Worm (Caenorhabditis elegans) whole organism, young adult: ENCODE measurements around the gene F41C3.11.

Source experiments
- F57A8.1 ChIP-seq: fragments of 200-800 bp; sonication (Bioruptor generic); optimal IDR thresholded peaks from 2 replicates; lab custom pipeline; 2018; ENCODE audit warnings: mild to moderate bottlenecking, missing genetic modification characterization, moderate library complexity, missing compliant biosample characterization
- efl-1 ChIP-seq: fragments of 150-350 bp; optimal IDR thresholded peaks from 2 replicates; lab custom pipeline; 2014; ENCODE audit warnings: missing biosample characterization, missing genetic modification reagents, missing genetic modification characterization
- madf-3 ChIP-seq: fragments of 200-800 bp; sonication (Bioruptor generic); IDR thresholded peaks from 2 replicates; pipeline ENCODE4 v1.3.6; 2022; ENCODE audit warnings: missing genetic modification reagents, missing genetic modification characterization, missing compliant biosample characterization
- madf-8 ChIP-seq: fragments of 200-800 bp; sonication (Bioruptor generic); conservative IDR thresholded peaks from 2 replicates; pipeline ENCODE4 v1.3.6; 2022; ENCODE audit warnings: missing genetic modification reagents, missing genetic modification characterization, missing compliant biosample characterization
- tbp1 ChIP-seq: fragments of 200-800 bp; sonication (Bioruptor generic); optimal IDR thresholded peaks from 2 replicates; lab custom pipeline; 2018; ENCODE audit warnings: mild to moderate bottlenecking, missing genetic modification characterization, missing compliant biosample characterization

- TF ChIP-seq madf-3 (GFP tag; lab: Robert Waterston, UW) = no peak
- TF ChIP-seq tbp1 (GFP tag; lab: Kevin White, UChicago) = no peak
- TF ChIP-seq madf-8 (GFP tag; lab: Robert Waterston, UW) = no peak
- TF ChIP-seq F57A8.1 (GFP tag; lab: Kevin White, UChicago) = no peak
- TF ChIP-seq efl-1 (GFP tag; lab: Kevin White, UChicago) = no peak
Measured at ce11 chrII:4736585-4736984, 2.8 kb upstream of the F41C3.11 start.
